Fruit fly (Drosophila melanogaster): Measurements from ENCODE around the gene ssh.

DNA sequence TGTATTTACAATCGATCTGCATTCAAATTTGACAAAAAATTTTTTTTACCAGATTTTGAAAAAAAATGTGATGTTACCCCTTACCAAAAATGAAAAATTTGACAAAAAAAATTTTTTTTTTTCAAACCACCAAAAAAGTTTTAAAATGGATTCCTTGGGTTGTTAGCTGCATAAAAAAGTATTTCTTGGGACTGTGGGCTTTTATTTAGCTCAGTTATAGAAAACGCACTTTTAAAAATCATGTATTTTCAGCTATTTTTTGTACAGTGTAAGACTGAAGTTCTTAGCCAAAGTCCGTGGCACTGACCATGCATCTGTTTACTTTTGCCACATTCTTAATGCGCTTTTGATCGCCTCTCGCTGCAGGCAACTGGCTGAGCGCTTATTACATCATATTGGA lies 20.6 kb upstream of the ssh start:
- no peak for TF ChIP-seq CG1620 (GFP tag; optimal IDR thresholded peaks at IDR 0.05)
- no peak for TF ChIP-seq CG7101 (tag; optimal IDR thresholded peaks at IDR 0.05)
- no peak for TF ChIP-seq kay (GFP tag; ENCODE audit: borderline replicate concordance)
- TF ChIP-seq cnc (optimal IDR thresholded peaks at IDR 0.05): no peak
- no peak for TF ChIP-seq CG12768 (GFP tag; optimal IDR thresholded peaks at IDR 0.05)
- TF ChIP-seq Clk (GFP tag; optimal IDR thresholded peaks at IDR 0.05): no peak
- no peak for TF ChIP-seq tj (GFP tag; optimal IDR thresholded peaks at IDR 0.05)
- TF ChIP-seq toe (GFP tag; optimal IDR thresholded peaks at IDR 0.05): no peak
- no peak for TF ChIP-seq CG14711 (tag; optimal IDR thresholded peaks at IDR 0.05)
- no peak for TF ChIP-seq pad (GFP tag; optimal IDR thresholded peaks at IDR 0.05)
- no peak for TF ChIP-seq CG7045 (GFP tag; optimal IDR thresholded peaks at IDR 0.05)
- TF ChIP-seq cic (GFP tag; optimal IDR thresholded peaks at IDR 0.05): no peak
